Worm (Caenorhabditis elegans) whole organism, L3 larva: ENCODE data around the gene F52C9.5.

Source experiments
- pha-4 ChIP-seq: fragments of 150-350 bp; optimal IDR thresholded peaks from 2 replicates; lab custom pipeline; 2014; ENCODE audit warnings: missing biosample characterization, missing genetic modification reagents, missing genetic modification characterization
- skn-1 ChIP-seq: fragments of 150-350 bp; optimal IDR thresholded peaks from 2 replicates; lab custom pipeline; 2014; ENCODE audit warnings: missing biosample characterization, missing genetic modification characterization
- unc-62 ChIP-seq: fragments of 150-350 bp; sonication (generic microtip); optimal IDR thresholded peaks from 4 replicates; lab custom pipeline; 2014; ENCODE audit warnings: missing biosample characterization, missing genetic modification reagents, missing genetic modification characterization
- zag-1 ChIP-seq: fragments of 150-350 bp; optimal IDR thresholded peaks from 2 replicates; lab custom pipeline; 2014; ENCODE audit warnings: missing biosample characterization, missing genetic modification characterization

DNA sequence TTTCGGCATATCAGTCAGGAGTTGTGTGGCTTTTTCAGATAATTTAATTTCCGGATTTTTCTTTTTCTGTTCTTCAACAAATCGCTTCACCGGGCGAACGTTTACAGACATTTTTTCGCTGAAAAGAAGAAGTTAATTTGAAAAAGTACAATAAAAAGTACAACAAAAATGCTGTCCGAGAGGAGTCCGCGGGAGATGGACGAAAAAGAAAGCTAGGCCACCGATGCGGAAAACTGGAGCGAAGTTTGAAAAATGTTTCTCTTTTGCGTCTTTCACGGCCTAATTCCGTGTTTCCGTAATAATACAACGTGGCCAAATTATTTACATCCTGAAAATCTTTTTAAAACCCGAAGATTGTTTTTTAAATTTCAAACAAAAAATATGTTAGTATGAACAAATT, 47.2 kb downstream of the F52C9.5 start, which contains the start of gene thoc-5:
- TF ChIP-seq skn-1 (no peak), zag-1 (tag; lab: Kevin White, UChicago) (no peak), pha-4 (tag; lab: Kevin White, UChicago) (peak; percentile 80), unc-62 (GFP tag; lab: Kevin White, UChicago) (no peak)
